Worm (Caenorhabditis elegans) whole organism, midembryonic: ENCODE measurements around the gene nspc-14.

Experiments used
- cog-1 ChIP-seq: sonication (generic microtip); optimal IDR thresholded peaks from 2 replicates; lab custom pipeline; 2016; ENCODE audit warnings: missing genetic modification characterization, missing compliant biosample characterization
- flt-1 ChIP-seq: fragments of 200-800 bp; sonication (Bioruptor generic); IDR thresholded peaks from 2 replicates; pipeline ENCODE4 v1.3.6; 2022; ENCODE audit warnings: missing genetic modification characterization, missing compliant biosample characterization
- klf-2 ChIP-seq: fragments of 200-800 bp; sonication (Bioruptor generic); conservative IDR thresholded peaks from 2 replicates; pipeline ENCODE4 v1.3.6; 2022; ENCODE audit warnings: missing genetic modification reagents, missing genetic modification characterization, missing compliant biosample characterization
- ztf-23 ChIP-seq: fragments of 200-800 bp; sonication (Bioruptor generic); IDR thresholded peaks from 2 replicates; pipeline ENCODE4 v1.3.6; 2022; ENCODE audit warnings: missing genetic modification reagents, missing genetic modification characterization, missing compliant biosample characterization
- ztf-29 ChIP-seq: fragments of 200-800 bp; sonication (Bioruptor generic); IDR thresholded peaks from 2 replicates; pipeline ENCODE4 v1.3.6; 2022; ENCODE audit warnings: missing genetic modification reagents, missing genetic modification characterization, missing compliant biosample characterization

- TF ChIP-seq flt-1 (no peak), cog-1 (tag; lab: Kevin White, UChicago) (no peak), ztf-29 (GFP tag; lab: Robert Waterston, UW) (no peak), ztf-23 (GFP tag; lab: Robert Waterston, UW) (no peak), klf-2 (GFP tag; lab: Robert Waterston, UW) (no peak)
These were observed 5.9 kb upstream of the nspc-14 start, which contains the start of gene F19H6.5 for ce11 chrX:12364804-12365203.
